Worm (Caenorhabditis elegans): ENCODE results near the gene tomm-20.

tomm-20 gene

DNA sequence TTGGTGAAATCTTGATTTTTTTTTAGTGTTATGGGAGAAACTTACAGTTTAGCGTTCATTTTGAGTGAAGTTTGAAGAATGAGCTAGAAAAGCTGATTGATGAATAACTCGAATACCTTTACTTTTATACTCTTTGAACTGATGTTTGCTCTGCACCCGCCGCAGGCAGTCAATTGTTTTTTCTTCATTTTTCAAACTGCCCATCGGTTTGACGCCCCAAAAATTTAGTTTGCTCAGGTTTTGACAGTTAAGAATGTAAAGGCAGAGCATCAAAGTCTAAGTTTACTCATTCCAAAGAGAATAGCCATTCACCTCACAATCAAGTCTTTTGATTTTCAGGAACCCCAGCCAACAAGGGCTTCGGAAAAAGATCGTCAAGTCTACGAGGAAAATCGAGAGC lies 18.4 kb upstream of the tomm-20 start, which contains the start of gene fipr-1:
Gene fipr-1, minus strand, starts transcription at position 101 of the 400 bp plus-strand sequence.
- no peak for TF ChIP-seq Y55F3AM.14 (GFP tag; optimal IDR thresholded peaks at IDR 0.05)
- no peak for TF ChIP-seq unc-62 (GFP tag; optimal IDR thresholded peaks at IDR 0.05)
- no peak for TF ChIP-seq sma-3 (GFP tag; optimal IDR thresholded peaks at IDR 0.05)
- TF ChIP-seq nhr-12 (tag; optimal IDR thresholded peaks at IDR 0.05) = no peak
- no peak for TF ChIP-seq zag-1 (tag; optimal IDR thresholded peaks at IDR 0.05)

DNA sequence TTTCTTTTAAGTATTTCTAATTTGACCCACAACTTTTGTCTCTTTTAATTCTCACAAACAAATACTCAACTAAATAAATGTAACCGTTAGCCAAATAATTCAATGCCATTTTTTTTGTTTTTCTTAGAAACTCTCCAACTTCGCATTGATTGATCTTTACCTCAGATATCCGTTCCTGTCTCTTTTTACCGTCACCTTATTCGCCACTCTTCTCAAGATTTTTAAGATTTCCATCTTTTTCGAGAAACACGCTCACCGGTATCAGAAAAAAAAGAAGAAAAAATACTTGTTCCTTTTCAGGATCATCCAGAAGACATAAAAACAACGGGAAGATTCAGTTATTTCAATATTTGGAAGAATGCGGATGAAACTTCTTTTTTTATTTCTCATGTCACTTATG lies 15.1 kb upstream of the tomm-20 start, which contains the start of gene F23H12.5:
Gene F23H12.5, plus strand, starts transcription at position 301 of the 400 bp plus-strand sequence.
- TF ChIP-seq ama-1 (optimal IDR thresholded peaks at IDR 0.05) (no peak), ceh-82 (tag; optimal IDR thresholded peaks at IDR 0.05) (no peak), Y55F3AM.14 (GFP tag; optimal IDR thresholded peaks at IDR 0.05) (no peak), ztf-1 (GFP tag; conservative IDR thresholded peaks at IDR 0.05) (no peak), nhr-12 (tag; optimal IDR thresholded peaks at IDR 0.05) (no peak), R02D3.7 (tag; optimal IDR thresholded peaks at IDR 0.05) (no peak), nhr-25 (tag; optimal IDR thresholded peaks at IDR 0.05) (no peak), aly-2 (tag; optimal IDR thresholded peaks at IDR 0.05) (no peak), peb-1 (tag; optimal IDR thresholded peaks at IDR 0.05) (no peak), mbf-1 (tag; optimal IDR thresholded peaks at IDR 0.05) (no peak), nhr-77 (tag; optimal IDR thresholded peaks at IDR 0.05) (no peak), unc-62 (GFP tag; optimal IDR thresholded peaks at IDR 0.05) (no peak), mab-5 (tag; optimal IDR thresholded peaks at IDR 0.05) (no peak), nhr-129 (tag; optimal IDR thresholded peaks at IDR 0.05) (no peak), ceh-16 (tag; optimal IDR thresholded peaks at IDR 0.05) (no peak), nhr-23 (tag; optimal IDR thresholded peaks at IDR 0.05) (no peak), lin-13 (GFP tag; optimal IDR thresholded peaks at IDR 0.05) (no peak)

DNA sequence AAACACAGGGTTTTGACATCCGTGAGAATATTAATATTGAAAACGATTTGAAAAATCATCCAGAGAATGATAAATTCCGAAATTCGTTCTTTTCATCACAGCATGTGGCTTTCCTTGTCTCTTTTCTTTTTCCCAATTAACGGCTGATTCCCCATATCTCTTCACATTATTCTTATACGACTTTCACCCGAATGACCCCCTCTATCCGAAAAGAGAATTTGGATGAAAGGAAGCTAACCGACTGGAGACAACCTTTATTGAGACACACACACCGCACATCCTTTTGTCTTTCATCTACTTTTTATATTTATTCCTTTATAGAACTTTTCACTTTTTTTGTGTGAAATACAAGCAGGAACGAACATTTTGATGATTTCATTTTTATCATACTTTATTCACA lies 14.4 kb upstream of the tomm-20 start:
- TF ChIP-seq ama-1 (optimal IDR thresholded peaks at IDR 0.05) (no peak), nhr-129 (tag; optimal IDR thresholded peaks at IDR 0.05) (no peak), egl-27 (tag; optimal IDR thresholded peaks at IDR 0.05) (no peak), mbf-1 (tag; optimal IDR thresholded peaks at IDR 0.05) (no peak), nhr-12 (tag; optimal IDR thresholded peaks at IDR 0.05) (no peak), peb-1 (tag; optimal IDR thresholded peaks at IDR 0.05) (no peak), aly-2 (tag; optimal IDR thresholded peaks at IDR 0.05) (no peak), C34F6.9 (tag; optimal IDR thresholded peaks at IDR 0.05) (no peak), skn-1 (tag; optimal IDR thresholded peaks at IDR 0.05) (no peak), sem-4 (tag; optimal IDR thresholded peaks at IDR 0.05) (no peak), ztf-11 (tag; optimal IDR thresholded peaks at IDR 0.05) (no peak), unc-39 (tag; optimal IDR thresholded peaks at IDR 0.05) (no peak), nhr-23 (tag; optimal IDR thresholded peaks at IDR 0.05) (no peak), lin-39 (tag; optimal IDR thresholded peaks at IDR 0.05) (no peak), elt-1 (tag; optimal IDR thresholded peaks at IDR 0.05) (no peak)

DNA sequence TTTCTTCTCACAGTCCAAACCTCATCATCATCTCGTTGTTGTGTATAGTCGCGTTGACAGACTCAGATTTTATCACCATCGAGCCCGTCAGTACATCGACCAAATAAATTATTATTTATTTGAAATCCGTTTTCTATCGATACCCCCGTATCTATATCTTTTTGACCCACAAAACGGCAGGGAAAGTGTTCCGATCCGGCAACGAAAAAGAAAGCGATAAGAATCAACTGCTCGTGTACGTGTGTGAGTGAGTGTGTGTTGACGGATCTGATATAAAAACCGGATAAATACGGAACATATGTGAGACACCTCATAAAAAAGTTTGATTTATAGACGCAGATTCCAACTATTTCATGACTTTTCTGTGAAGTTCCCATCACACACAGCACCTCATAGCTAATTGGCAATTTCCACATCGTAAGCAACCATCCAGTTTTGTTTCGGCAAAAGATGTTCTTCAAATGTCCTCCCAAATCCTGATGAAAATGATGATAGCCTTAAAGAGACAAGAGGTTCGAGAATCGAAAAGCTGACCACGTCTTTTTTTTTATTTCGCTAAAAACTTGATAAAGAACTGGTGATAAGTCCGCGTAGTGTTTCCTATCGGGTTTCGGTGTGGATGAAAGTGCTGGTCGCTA lies 11.0 kb upstream of the tomm-20 start:
- peak; percentile 11 for TF ChIP-seq blmp-1 (tag; optimal IDR thresholded peaks at IDR 0.05; ENCODE audit: insufficient read depth)
- no peak for TF ChIP-seq F13H6.1 (tag; optimal IDR thresholded peaks at IDR 0.05)
- TF ChIP-seq nhr-25 (tag; optimal IDR thresholded peaks at IDR 0.05) = no peak
- peak; percentile 84 for TF ChIP-seq ama-1 (optimal IDR thresholded peaks at IDR 0.05)
- TF ChIP-seq nhr-11 (tag; optimal IDR thresholded peaks at IDR 0.05) = no peak
- TF ChIP-seq lsy-2 (tag; optimal IDR thresholded peaks at IDR 0.05) = peak in 1 of 2 experiments; percentile 43
- peak; percentile 52 for TF ChIP-seq nhr-21 (tag; optimal IDR thresholded peaks at IDR 0.05)
- peak; percentile 53 for TF ChIP-seq sem-4 (tag; optimal IDR thresholded peaks at IDR 0.05)

DNA sequence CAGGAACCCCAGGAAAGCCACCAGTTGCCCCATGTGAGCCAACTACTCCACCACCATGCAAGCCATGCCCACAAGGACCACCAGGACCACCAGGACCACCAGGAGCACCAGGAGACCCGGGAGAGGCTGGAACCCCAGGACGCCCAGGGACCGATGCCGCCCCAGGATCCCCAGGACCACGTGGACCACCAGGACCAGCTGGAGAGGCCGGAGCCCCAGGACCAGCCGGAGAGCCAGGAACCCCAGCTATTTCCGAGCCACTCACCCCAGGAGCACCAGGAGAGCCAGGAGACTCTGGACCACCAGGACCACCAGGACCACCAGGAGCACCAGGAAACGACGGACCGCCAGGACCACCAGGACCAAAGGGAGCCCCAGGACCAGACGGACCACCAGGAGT lies 10.2 kb upstream of the tomm-20 start:
- TF ChIP-seq mdl-1 (tag; optimal IDR thresholded peaks at IDR 0.05) (no peak), nhr-129 (tag; optimal IDR thresholded peaks at IDR 0.05) (no peak), nhr-6 (tag; optimal IDR thresholded peaks at IDR 0.05) (no peak), elt-1 (tag; optimal IDR thresholded peaks at IDR 0.05) (no peak), ztf-11 (tag; optimal IDR thresholded peaks at IDR 0.05) (no peak), ZK546.5 (tag; optimal IDR thresholded peaks at IDR 0.05) (no peak), unc-39 (tag; optimal IDR thresholded peaks at IDR 0.05) (no peak), skn-1 (tag; optimal IDR thresholded peaks at IDR 0.05) (no peak), ztf-4 (tag; optimal IDR thresholded peaks at IDR 0.05) (no peak), mbf-1 (tag; optimal IDR thresholded peaks at IDR 0.05) (no peak), sma-3 (GFP tag; optimal IDR thresholded peaks at IDR 0.05) (no peak), nhr-12 (tag; optimal IDR thresholded peaks at IDR 0.05) (no peak), ceh-16 (tag; optimal IDR thresholded peaks at IDR 0.05) (no peak), lin-13 (GFP tag; optimal IDR thresholded peaks at IDR 0.05) (no peak), crh-2 (tag; optimal IDR thresholded peaks at IDR 0.05) (no peak), ceh-82 (tag; optimal IDR thresholded peaks at IDR 0.05) (no peak)

All from whole organism, L2 larva.